Worm (Caenorhabditis elegans) whole organism, young adult: ENCODE data around the gene srgp-1.

Experiments
- B0261.1 ChIP-seq: sonication (generic microtip); optimal IDR thresholded peaks from 2 replicates; lab custom pipeline; 2016; ENCODE audit warnings: mild to moderate bottlenecking, missing genetic modification characterization, moderate library complexity, missing compliant biosample characterization
- dpff-1 ChIP-seq: sonication (generic microtip); optimal IDR thresholded peaks from 2 replicates; lab custom pipeline; 2017; ENCODE audit warnings: mild to moderate bottlenecking, missing genetic modification characterization, missing compliant biosample characterization
- dpl-1 ChIP-seq: fragments of 150-350 bp; optimal IDR thresholded peaks from 2 replicates; lab custom pipeline; 2014; ENCODE audit warnings: missing biosample characterization, missing genetic modification reagents, missing genetic modification characterization
- ekl-4 ChIP-seq: fragments of 200-800 bp; sonication (Bioruptor generic); IDR thresholded peaks from 2 replicates; pipeline ENCODE4 v1.3.6; 2022; ENCODE audit warnings: missing genetic modification reagents, missing genetic modification characterization, missing compliant biosample characterization
- mes-4 ChIP-seq: sonication (generic microtip); optimal IDR thresholded peaks from 2 replicates; lab custom pipeline; 2016; ENCODE audit warnings: missing genotype, missing genetic modification characterization, missing compliant biosample characterization
- nhr-90 ChIP-seq: sonication (generic microtip); optimal IDR thresholded peaks from 2 replicates; lab custom pipeline; 2016; ENCODE audit warnings: missing genotype, mild to moderate bottlenecking, missing genetic modification characterization, missing compliant biosample characterization
- snpc-4 ChIP-seq, 5 experiments: fragments of 150-350 bp in 1 of 5; sonication (generic microtip) in 4 of 5; optimal IDR thresholded peaks; 2 replicates each; lab custom pipeline; 2014 to 2018; ENCODE audit warnings: missing genetic modification characterization in 5 of 5, missing biosample characterization in 3 of 5, antibody characterized with exemption in 2 of 5, mild to moderate bottlenecking in 2 of 5, missing compliant biosample characterization in 2 of 5, missing genotype in 2 of 5, moderate library complexity in 2 of 5, missing genetic modification reagents in 1 of 5
- ztf-28 ChIP-seq: fragments of 200-800 bp; sonication (Bioruptor generic); IDR thresholded peaks from 2 replicates; pipeline ENCODE4 v1.3.6; 2022; ENCODE audit warnings: missing genetic modification reagents, missing genetic modification characterization, missing compliant biosample characterization

ce11 chrIV:11582450-11583166, 12.3 kb downstream of the srgp-1 start:
- TF ChIP-seq ekl-4 (GFP tag; lab: Robert Waterston, UW): no peak; the same call in 1 of the 2 replicates
- TF ChIP-seq snpc-4 (GFP tag; optimal IDR thresholded peaks at IDR 0.05; lab: Kevin White, UChicago): no peak
- no peak for TF ChIP-seq snpc-4 (tag; optimal IDR thresholded peaks at IDR 0.05; lab: Kevin White, UChicago)
- TF ChIP-seq B0261.1: no peak
- no peak for TF ChIP-seq nhr-90
- no peak for TF ChIP-seq dpl-1 (GFP tag; lab: Kevin White, UChicago)
- TF ChIP-seq dpff-1 (tag; lab: Kevin White, UChicago): no peak
- no peak for TF ChIP-seq ztf-28
- TF ChIP-seq mes-4 (tag; lab: Kevin White, UChicago): no peak
